Worm (Caenorhabditis elegans) whole organism, young adult: Measurements from ENCODE around the gene T06C12.12.

Experiments used
- bed-1 ChIP-seq: fragments of 200-800 bp; sonication (Bioruptor generic); IDR thresholded peaks from 2 replicates; pipeline ENCODE4 v1.3.6; 2022; ENCODE audit warnings: missing genetic modification reagents, missing genetic modification characterization, missing compliant biosample characterization
- dpl-1 ChIP-seq: fragments of 150-350 bp; optimal IDR thresholded peaks from 2 replicates; lab custom pipeline; 2014; ENCODE audit warnings: missing biosample characterization, missing genetic modification reagents, missing genetic modification characterization
- hrde-1 ChIP-seq: sonication (generic microtip); optimal IDR thresholded peaks from 2 replicates; lab custom pipeline; 2016; ENCODE audit warnings: missing genetic modification characterization, mild to moderate bottlenecking, missing compliant biosample characterization, moderate library complexity, missing genotype, missing genetic modification reagents, borderline replicate concordance
- madf-10 ChIP-seq: sonication (generic microtip); optimal IDR thresholded peaks from 2 replicates; lab custom pipeline; 2016; ENCODE audit warnings: mild to moderate bottlenecking, missing genetic modification characterization, missing compliant biosample characterization
- mxl-1 ChIP-seq: sonication (generic microtip); optimal IDR thresholded peaks from 2 replicates; lab custom pipeline; 2016; ENCODE audit warnings: missing genetic modification characterization, missing compliant biosample characterization
- rcor-1 ChIP-seq: fragments of 200-800 bp; sonication (Bioruptor generic); IDR thresholded peaks from 2 replicates; pipeline ENCODE4 v1.3.6; 2022; ENCODE audit warnings: missing genetic modification reagents, missing genetic modification characterization, missing compliant biosample characterization
- ztf-18 ChIP-seq: sonication (generic microtip); optimal IDR thresholded peaks from 2 replicates; lab custom pipeline; 2016; ENCODE audit warnings: missing genotype, mild to moderate bottlenecking, missing genetic modification characterization, missing compliant biosample characterization
- ztf-25 ChIP-seq: fragments of 200-800 bp; sonication (Bioruptor generic); IDR thresholded peaks from 2 replicates; pipeline ENCODE4 v1.3.6; 2022; ENCODE audit warnings: missing genetic modification reagents, missing genetic modification characterization, missing compliant biosample characterization
- ztf-28 ChIP-seq: fragments of 200-800 bp; sonication (Bioruptor generic); IDR thresholded peaks from 2 replicates; pipeline ENCODE4 v1.3.6; 2022; ENCODE audit warnings: missing genetic modification reagents, missing genetic modification characterization, missing compliant biosample characterization
- ztf-6 ChIP-seq: fragments of 200-800 bp; sonication (Bioruptor generic); IDR thresholded peaks from 2 replicates; pipeline ENCODE4 v1.3.6; 2022; ENCODE audit warnings: missing genetic modification reagents, missing genetic modification characterization, missing compliant biosample characterization

- TF ChIP-seq ztf-28 (GFP tag; lab: Robert Waterston, UW) (no peak), mxl-1 (no peak), madf-10 (no peak), rcor-1 (no peak), hrde-1 (tag; lab: Kevin White, UChicago) (no peak), ztf-6 (GFP tag; lab: Robert Waterston, UW) (no peak), bed-1 (no peak), ztf-25 (GFP tag; lab: Robert Waterston, UW) (no peak), ztf-18 (no peak), dpl-1 (no peak)
Measured at ce11 chrV:15917458-15917857, 25.6 kb downstream of the T06C12.12 start, which contains the start of gene F35E8.9.
